Worm (Caenorhabditis elegans): ENCODE measurements around the gene F13C5.5.

Gene F13C5.5

DNA sequence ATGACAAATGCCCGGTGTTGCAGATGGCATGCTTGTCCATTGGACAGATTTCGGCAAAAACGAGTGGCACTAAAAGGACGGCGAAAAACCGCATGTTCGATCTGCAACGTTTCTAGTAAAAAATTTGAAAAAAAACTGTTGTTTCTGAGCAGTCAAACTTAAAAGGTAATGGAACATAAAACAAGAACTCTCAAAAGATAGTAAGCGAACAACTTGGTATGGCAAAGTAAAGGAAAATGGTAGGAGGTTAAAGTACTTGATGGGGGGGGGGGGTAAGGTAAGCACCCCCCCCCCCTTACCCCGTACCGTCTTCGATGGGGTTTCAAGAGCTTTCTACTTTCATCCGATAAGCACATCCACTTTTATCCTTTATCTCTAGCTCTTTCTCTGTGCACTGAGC is at the start of gene F13C5.5:
Gene F13C5.5, minus strand, starts transcription at position 101 of the 400 bp plus-strand sequence.
- TF ChIP-seq unc-62 (GFP tag; optimal IDR thresholded peaks at IDR 0.05) = no peak

DNA sequence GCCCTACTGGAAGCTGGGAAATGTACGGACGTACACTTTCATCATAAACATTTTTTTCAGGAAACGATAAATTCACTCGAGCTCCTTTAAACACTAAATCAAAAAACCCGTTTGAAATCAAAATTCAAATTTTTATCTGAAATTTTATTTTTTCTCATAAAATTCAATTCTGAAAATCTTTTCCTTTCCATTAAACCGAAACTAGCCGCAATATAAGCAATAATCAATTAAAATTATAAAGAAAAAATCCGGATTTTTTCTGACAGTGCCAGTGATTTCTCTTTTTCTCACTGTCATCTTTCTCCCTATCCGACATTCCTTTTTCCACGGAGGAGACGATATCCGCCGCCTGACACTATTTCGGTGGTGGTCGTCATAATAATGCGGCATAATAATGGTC is 47.6 kb upstream of the F13C5.5 start, which contains the start of gene lpr-7:
Gene lpr-7, plus strand, starts transcription at position 301 of the 400 bp plus-strand sequence.
- no peak for TF ChIP-seq unc-62 (GFP tag; optimal IDR thresholded peaks at IDR 0.05)

DNA sequence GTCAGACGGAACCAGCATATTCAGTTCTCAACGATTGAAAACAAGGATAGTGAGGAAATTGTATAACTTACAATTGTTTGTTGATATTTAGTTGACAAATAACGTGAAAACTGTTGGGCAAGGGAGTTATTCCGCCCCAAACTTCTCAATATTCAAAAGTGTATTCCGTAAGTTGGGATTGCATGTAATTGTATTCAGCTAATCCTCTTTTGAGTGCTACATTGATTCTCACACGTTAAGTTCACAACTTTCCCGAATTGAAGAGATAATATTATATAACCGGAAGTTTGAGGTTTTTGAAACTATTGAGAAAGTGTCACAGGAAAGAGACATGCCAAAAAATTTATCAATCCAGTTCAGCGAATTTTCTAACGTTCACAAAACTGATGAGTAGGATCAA is 46.5 kb upstream of the F13C5.5 start, which contains the start of gene ifc-2:
Gene ifc-2, minus strand, starts transcription at position 101 of the 400 bp plus-strand sequence.
- no peak for TF ChIP-seq unc-62 (GFP tag; optimal IDR thresholded peaks at IDR 0.05)

DNA sequence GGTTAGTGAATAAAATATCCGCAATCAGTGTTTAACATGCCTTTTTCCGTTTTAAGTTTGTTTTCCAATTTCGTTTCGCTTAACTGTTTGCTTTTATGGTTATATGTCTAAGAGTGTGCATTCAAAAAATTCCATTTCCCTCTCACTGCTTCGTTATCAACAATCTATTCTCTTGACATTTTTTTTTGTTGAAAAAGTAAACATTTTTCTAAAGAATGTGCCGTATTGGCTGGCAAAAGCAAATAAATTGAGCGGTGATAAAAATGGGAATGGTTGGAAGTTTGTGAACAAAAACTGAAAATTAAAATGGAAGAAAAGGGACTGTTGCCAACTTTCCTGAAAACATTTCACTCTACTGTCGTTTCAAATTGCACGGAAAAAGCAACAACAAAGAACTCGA is 43.3 kb upstream of the F13C5.5 start:
- no peak for TF ChIP-seq unc-62 (GFP tag; optimal IDR thresholded peaks at IDR 0.05)

DNA sequence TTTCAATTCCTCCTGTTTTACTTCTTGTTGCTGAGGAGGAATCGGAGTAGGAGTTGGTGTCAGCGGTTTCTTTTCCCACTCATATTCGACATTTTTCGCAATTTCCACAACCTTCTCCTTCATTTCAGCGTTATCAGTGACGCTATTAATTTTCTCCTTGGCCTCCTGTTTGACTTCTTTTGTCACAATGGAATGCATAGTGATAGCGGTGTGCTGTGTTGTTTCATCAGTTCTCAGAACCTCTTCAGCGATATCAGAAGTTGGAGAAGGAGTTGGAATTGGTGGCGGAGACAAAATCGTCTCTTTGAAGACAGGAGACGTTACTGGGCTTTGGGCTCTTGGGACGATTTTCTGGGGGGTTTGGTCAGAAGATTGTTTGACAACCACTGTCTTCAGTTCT is 38.2 kb upstream of the F13C5.5 start:
- no peak for TF ChIP-seq unc-62 (GFP tag; optimal IDR thresholded peaks at IDR 0.05)

DNA sequence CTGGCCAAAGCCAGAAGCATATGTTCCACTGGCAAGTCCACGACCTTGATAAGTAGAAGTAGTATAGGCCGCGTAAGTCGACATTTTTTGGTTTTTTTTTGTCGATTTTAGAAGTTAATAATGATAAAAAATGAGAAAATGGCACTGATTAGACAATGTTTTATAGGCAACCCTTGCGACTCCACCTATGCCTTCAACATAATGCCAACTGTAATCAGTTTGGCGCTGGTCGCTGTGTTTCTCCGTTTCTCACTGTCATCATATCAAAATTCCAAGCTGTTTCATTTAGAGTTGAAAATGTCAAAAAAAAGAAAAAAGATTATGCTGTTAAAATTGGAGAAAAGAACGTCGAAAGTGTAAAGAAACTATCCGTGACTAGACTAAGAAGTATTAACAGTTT is 37.3 kb upstream of the F13C5.5 start:
- no peak for TF ChIP-seq unc-62 (GFP tag; optimal IDR thresholded peaks at IDR 0.05)

DNA sequence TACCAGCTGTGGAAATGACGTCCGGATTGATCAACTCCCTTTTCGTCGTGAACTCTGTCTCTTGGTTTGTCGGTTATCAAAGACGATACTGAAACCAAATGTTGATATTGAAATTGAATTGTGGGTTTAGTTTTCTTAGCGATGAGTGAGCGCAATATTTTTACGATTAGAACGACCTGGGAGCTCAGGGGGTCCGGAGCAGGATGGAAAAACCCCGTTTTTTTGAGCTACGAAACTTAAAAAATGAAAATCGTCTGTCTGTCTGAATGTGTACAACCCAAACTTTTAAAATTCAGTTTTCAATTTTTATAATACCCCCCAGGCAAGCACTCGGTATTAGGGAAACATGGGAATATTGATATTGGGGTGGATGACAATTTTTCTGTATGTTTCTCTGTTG is 34.5 kb upstream of the F13C5.5 start:
- TF ChIP-seq unc-62 (GFP tag; optimal IDR thresholded peaks at IDR 0.05) = no peak

DNA sequence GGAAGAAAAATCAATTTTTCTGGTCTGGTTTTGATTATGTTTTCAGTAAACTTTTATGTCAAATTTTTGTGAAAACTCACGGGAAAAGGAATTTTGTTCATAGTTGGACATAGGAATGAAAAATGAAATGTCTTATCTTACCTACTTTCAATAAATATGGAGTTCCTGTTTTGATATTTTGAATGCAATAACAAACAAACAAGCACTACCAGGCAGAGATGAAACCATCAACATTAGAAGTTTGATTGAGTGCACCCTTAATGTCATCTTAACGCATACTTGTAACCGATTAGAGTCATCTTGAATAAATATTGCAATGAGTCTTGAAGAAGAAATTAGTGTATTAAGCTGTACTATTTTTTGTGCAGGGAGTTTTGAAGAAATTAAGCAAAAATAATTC is 33.1 kb upstream of the F13C5.5 start, which contains the start of gene M6.11:
Gene M6.11, minus strand, starts transcription at position 101 of the 400 bp plus-strand sequence.
- TF ChIP-seq unc-62 (GFP tag; optimal IDR thresholded peaks at IDR 0.05) = no peak

DNA sequence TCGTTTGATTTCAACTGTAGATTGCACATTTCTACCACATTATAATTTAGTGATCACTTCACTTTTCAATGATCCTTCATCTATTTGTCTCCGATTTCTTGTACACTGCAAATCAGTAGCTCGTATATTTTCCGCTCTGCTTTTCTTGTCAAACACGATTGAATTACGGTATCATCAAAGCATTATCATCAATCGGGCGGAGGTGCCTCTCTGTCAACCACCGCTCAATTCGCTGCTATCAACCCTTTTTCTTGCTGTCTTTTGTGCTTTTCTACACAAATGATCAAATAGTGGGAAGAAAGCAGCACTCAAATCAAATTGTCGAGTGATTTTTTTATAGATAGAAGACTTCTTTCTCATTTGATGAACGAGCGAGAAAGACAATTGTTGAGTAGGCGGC is 29.3 kb upstream of the F13C5.5 start:
- no peak for TF ChIP-seq unc-62 (GFP tag; optimal IDR thresholded peaks at IDR 0.05)

DNA sequence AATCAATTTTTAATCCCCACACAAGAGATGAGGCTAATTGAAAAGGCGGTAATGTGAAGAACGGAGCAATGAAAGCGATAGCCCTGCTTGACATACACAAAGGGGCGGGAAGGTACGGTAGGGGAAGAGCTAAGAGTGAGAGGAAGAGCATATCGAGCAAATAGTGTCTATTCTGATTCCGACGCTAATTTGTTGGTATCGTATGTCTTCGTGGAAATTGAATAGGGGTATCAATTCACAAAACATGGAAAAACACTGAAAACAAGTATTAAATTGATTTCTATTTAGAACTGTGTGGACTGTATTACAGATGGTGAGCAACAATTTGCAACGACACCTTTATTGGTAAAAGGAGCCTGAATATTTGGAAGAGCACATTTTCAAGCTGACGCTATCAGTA is 28.6 kb upstream of the F13C5.5 start, which contains the start of gene pha-2:
Gene pha-2, minus strand, starts transcription at position 101 of the 400 bp plus-strand sequence.
- TF ChIP-seq unc-62 (GFP tag; optimal IDR thresholded peaks at IDR 0.05) = no peak

DNA sequence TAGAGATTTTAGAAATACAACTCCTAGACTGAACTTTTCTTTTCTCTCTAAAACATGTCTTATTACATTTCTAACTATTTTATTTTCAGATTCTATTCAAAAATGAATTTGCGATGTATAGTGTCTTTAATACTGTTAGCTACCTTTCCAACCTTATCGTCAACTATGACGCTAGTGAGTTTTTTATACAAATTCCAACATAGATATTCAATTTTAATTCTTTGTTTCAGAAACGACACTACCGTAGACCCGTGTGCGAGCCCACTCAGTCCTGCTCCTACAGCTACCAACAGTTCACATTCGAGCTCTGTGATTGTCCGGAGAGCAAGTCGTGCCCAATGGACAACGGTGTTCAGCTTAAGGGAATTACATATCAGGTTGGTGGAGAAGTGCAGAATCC is 20.8 kb upstream of the F13C5.5 start, which contains the start of gene M6.4:
Gene M6.4, plus strand, starts transcription at position 55 of the 400 bp plus-strand sequence.
- TF ChIP-seq unc-62 (GFP tag; optimal IDR thresholded peaks at IDR 0.05) = no peak

DNA sequence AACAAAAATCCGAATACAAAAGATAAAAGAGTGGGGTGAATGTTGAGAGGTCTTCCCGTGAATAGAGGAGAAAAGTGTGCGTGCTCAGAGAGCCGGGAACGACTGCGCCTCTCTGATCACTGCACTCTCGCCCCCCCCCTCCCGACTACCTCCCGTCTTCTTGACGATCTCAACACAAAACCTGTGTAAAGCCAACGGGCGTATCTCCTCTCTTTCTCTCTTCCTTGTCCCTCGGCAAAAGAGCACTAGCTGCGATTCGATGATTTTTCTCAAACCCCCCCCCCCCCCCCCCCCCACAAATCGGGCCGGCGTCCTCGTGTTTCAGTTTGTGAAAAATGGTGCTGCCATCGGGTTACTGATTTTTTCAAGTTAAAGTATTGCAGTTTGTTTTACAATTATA is 13.4 kb upstream of the F13C5.5 start:
- no peak for TF ChIP-seq unc-62 (GFP tag; optimal IDR thresholded peaks at IDR 0.05)

DNA sequence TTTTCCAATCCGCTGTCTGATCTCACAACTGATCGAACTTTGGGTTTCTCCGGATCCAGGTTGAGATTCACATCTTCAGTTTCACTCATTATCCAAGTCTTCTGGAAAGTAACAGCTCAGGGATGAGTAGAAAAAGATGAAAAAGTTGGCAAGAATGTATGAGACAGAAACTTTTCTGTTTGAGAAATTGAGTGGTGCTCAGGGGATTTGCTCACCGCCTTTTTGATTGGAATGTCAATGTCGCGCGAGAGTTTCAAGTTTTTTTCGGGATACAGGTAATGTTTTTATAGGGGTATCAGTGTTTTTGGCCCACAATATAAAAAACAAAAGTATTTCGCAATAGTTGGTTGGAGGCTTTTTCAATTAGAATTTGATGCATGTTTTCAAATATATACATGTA is 12.9 kb upstream of the F13C5.5 start, which contains the start of gene unc-96:
Gene unc-96, minus strand, starts transcription at position 101 of the 400 bp plus-strand sequence.
- TF ChIP-seq unc-62 (GFP tag; optimal IDR thresholded peaks at IDR 0.05) = no peak

DNA sequence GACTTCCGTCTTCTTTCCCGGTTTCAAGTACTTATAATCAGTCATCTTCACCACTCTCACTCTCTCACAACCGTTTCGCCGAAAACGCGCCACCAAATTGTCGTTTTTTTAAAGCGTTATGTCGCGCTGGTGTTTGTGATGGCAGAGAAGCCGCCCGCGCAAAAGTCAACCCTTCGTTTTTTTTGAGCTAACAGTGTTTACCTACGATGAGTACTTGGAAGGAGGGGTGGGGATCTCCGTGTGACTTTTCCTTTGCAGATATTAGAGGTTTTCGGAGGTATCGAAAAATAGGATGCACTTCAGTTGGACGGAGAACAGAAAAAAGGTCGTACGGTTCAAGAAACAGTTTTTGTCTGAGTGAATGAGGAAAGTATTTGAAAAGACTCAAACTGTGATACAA is 9.4 kb upstream of the F13C5.5 start:
- no peak for TF ChIP-seq unc-62 (GFP tag; optimal IDR thresholded peaks at IDR 0.05)

DNA sequence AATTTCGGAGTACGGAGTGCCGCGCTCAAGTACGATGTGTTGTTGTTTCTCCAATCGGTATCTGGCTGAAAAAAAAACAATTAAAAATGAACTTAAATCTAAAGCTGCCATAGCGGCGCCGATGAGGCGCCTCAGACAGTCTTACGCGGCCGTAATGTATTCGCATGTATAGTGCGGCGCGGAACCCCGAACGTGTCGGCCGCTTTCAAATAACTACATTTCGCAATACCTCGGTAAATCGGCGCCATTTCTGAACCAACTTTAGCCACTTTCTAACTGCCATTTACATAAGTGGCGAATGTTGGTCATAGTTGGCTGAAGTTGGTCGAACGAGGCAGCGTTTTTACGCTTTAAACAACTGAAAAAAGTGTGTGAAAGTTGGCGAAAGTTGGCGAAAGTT is 4.5 kb upstream of the F13C5.5 start:
- no peak for TF ChIP-seq unc-62 (GFP tag; optimal IDR thresholded peaks at IDR 0.05)

DNA sequence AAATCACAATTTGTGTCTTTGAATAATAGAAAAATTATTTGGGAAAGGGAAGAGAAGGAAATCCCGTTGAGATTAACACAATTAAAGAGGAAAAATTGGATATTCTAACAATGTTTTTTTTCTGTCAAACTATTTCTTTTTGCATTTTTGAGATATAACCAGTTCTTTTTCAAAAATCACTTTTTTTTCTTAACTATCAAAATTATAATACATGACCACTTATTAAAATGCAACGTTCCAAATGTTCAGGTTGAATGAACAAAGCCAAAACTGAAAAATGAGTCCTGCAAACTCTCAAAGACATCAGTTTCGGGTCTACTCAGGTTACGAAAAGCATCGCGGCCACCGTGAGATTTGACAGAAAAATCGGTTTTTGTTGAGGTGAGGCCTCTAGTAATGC is 1.3 kb upstream of the F13C5.5 start:
- no peak for TF ChIP-seq unc-62 (GFP tag; optimal IDR thresholded peaks at IDR 0.05)

DNA sequence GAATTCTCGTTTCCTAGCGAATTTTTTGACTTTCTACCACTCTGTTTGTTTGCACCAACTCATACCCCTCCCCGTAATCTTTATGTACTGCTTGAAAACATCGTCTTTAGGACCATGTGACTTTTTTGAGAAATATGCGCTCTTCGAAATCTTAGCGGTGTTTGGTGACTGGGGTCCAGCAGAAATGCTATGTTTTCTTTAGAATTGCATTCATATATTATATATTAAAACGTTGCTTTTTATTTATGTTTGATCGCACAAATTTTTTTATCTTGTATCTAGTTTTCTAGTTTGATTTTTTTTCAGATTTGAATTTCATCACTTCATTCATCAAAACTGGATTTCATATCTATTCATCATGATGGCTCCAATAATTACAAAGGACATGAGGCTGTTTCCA is 6.4 kb downstream of the F13C5.5 start, which contains the start of gene F13C5.1:
Gene F13C5.1, plus strand, starts transcription at position 301 of the 400 bp plus-strand sequence.
- TF ChIP-seq unc-62 (GFP tag; optimal IDR thresholded peaks at IDR 0.05) = no peak

DNA sequence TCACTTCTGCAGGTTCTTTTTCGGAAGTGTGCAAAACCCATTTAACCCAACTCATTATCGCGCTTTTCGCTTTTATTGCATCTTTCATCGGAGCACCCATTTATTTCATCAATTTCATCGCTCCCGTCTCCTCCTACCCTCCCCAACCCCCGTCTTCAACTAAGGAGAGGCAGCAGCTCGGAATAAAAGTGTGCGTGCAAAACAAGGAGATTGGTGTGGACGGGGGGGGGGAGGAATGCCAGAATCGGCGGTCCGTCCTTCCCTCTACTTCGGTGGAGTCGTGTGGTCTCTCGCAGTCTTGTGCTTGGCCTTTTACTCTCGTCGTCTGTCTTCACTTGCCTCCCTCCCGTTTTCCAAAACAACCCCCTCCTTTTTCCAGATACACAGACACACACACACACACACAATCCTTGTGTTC is 6.9 kb downstream of the F13C5.5 start:
- no peak for TF ChIP-seq unc-62 (GFP tag; optimal IDR thresholded peaks at IDR 0.05)
